Worm (Caenorhabditis elegans) whole organism, L3 larva: Measurements from ENCODE around the gene gcy-6.

Experiments
- ZK546.5 ChIP-seq: sonication (generic microtip); optimal IDR thresholded peaks from 2 replicates; lab custom pipeline; 2017; ENCODE audit warnings: missing biosample characterization, missing genetic modification characterization
- ama-1 ChIP-seq: fragments of 150-350 bp; optimal IDR thresholded peaks from 2 replicates; lab custom pipeline; 2018
- ceh-16 ChIP-seq: sonication (generic microtip); optimal IDR thresholded peaks from 2 replicates; lab custom pipeline; 2017; ENCODE audit warnings: missing biosample characterization, missing genetic modification characterization
- ceh-28 ChIP-seq: fragments of 150-350 bp; optimal IDR thresholded peaks from 2 replicates; lab custom pipeline; 2014; ENCODE audit warnings: missing biosample characterization, missing genetic modification reagents, missing genetic modification characterization
- ceh-9 ChIP-seq: sonication (generic microtip); optimal IDR thresholded peaks from 2 replicates; lab custom pipeline; 2018; ENCODE audit warnings: missing biosample characterization, missing genetic modification characterization
- daf-12 ChIP-seq: fragments of 150-350 bp; optimal IDR thresholded peaks from 2 replicates; lab custom pipeline; 2014; ENCODE audit warnings: missing biosample characterization, missing genetic modification reagents, missing genetic modification characterization
- egl-5 ChIP-seq: fragments of 150-350 bp; optimal IDR thresholded peaks from 2 replicates; lab custom pipeline; 2017; ENCODE audit warnings: missing biosample characterization, missing genetic modification reagents, missing genetic modification characterization, inconsistent platforms
- elt-2 ChIP-seq: sonication (generic microtip); optimal IDR thresholded peaks from 2 replicates; lab custom pipeline; 2016; ENCODE audit warnings: missing genetic modification reagents, mild to moderate bottlenecking, missing genetic modification characterization, missing compliant biosample characterization
- elt-3 ChIP-seq, 3 experiments: fragments of 150-350 bp in 1 of 3; sonication (generic microtip) in 2 of 3; optimal IDR thresholded peaks; 2 replicates in 2 of 3; 4 replicates in 1 of 3; lab custom pipeline; 2014 to 2017; ENCODE audit warnings: missing biosample characterization in 3 of 3, missing genetic modification characterization in 3 of 3
- fkh-2 ChIP-seq: fragments of 150-350 bp; optimal IDR thresholded peaks from 2 replicates; lab custom pipeline; 2014; ENCODE audit warnings: missing biosample characterization, missing genetic modification reagents, missing genetic modification characterization
- hmg-11 ChIP-seq: sonication (generic microtip); optimal IDR thresholded peaks from 2 replicates; lab custom pipeline; 2016; ENCODE audit warnings: missing genetic modification characterization, missing compliant biosample characterization
- jun-1 ChIP-seq: fragments of 150-350 bp; optimal IDR thresholded peaks from 2 replicates; lab custom pipeline; 2014; ENCODE audit warnings: missing biosample characterization, missing genetic modification reagents, missing genetic modification characterization
- lin-15B ChIP-seq: fragments of 150-350 bp; optimal IDR thresholded peaks from 2 replicates; lab custom pipeline; 2014; ENCODE audit warnings: missing biosample characterization, missing genetic modification characterization
- lin-39 ChIP-seq: fragments of 150-350 bp; optimal IDR thresholded peaks from 2 replicates; lab custom pipeline; 2018; ENCODE audit warnings: missing biosample characterization, missing genetic modification reagents, missing genetic modification characterization
- lsy-12 ChIP-seq: sonication (generic microtip); optimal IDR thresholded peaks from 2 replicates; lab custom pipeline; 2016; ENCODE audit warnings: mild to moderate bottlenecking, missing genetic modification characterization, missing compliant biosample characterization
- nfya-1 ChIP-seq: sonication (generic microtip); optimal IDR thresholded peaks from 2 replicates; lab custom pipeline; 2017; ENCODE audit warnings: missing genetic modification characterization, mild to moderate bottlenecking, missing compliant biosample characterization, antibody characterized with exemption, moderate library complexity; ENCODE audit not compliant: insufficient read depth
- nhr-11 ChIP-seq: fragments of 150-350 bp; optimal IDR thresholded peaks from 2 replicates; lab custom pipeline; 2014; ENCODE audit warnings: missing biosample characterization, missing genetic modification characterization
- nhr-23 ChIP-seq: fragments of 150-350 bp; optimal IDR thresholded peaks from 2 replicates; lab custom pipeline; 2014; ENCODE audit warnings: missing biosample characterization, missing genetic modification reagents, missing genetic modification characterization
- nhr-25 ChIP-seq: sonication (generic microtip); optimal IDR thresholded peaks from 2 replicates; lab custom pipeline; 2017; ENCODE audit warnings: missing biosample characterization, missing genetic modification characterization
- nhr-43 ChIP-seq: sonication (generic microtip); optimal IDR thresholded peaks from 2 replicates; lab custom pipeline; 2016; ENCODE audit warnings: mild to moderate bottlenecking, missing genetic modification characterization, missing compliant biosample characterization; ENCODE audit not compliant: poor library complexity, severe bottlenecking
- nhr-67 ChIP-seq: fragments of 150-350 bp; optimal IDR thresholded peaks from 2 replicates; lab custom pipeline; 2014; ENCODE audit warnings: missing biosample characterization, missing genetic modification characterization
- nhr-77 ChIP-seq: fragments of 150-350 bp; optimal IDR thresholded peaks from 2 replicates; lab custom pipeline; 2014; ENCODE audit warnings: missing biosample characterization, missing genetic modification characterization
- pha-4 ChIP-seq: fragments of 150-350 bp; optimal IDR thresholded peaks from 2 replicates; lab custom pipeline; 2014; ENCODE audit warnings: missing biosample characterization, missing genetic modification reagents, missing genetic modification characterization
- pqm-1 ChIP-seq: fragments of 150-350 bp; optimal IDR thresholded peaks from 2 replicates; lab custom pipeline; 2017; ENCODE audit warnings: missing biosample characterization, missing genetic modification characterization, inconsistent platforms
- sea-2 ChIP-seq: fragments of 150-350 bp; sonication (generic microtip); optimal IDR thresholded peaks from 4 replicates; lab custom pipeline; 2014; ENCODE audit warnings: missing biosample characterization, missing genetic modification reagents, missing genetic modification characterization
- snpc-4 ChIP-seq: fragments of 150-350 bp; optimal IDR thresholded peaks from 2 replicates; lab custom pipeline; 2014; ENCODE audit warnings: missing biosample characterization, missing genetic modification characterization
- tbx-2 ChIP-seq: sonication (generic microtip); optimal IDR thresholded peaks from 2 replicates; lab custom pipeline; 2016; ENCODE audit warnings: mild to moderate bottlenecking, missing genetic modification characterization, missing compliant biosample characterization
- unc-39 ChIP-seq: sonication (generic microtip); optimal IDR thresholded peaks from 4 replicates; lab custom pipeline; 2017; ENCODE audit warnings: missing biosample characterization, missing genetic modification characterization
- unc-62 ChIP-seq: fragments of 150-350 bp; sonication (generic microtip); optimal IDR thresholded peaks from 4 replicates; lab custom pipeline; 2014; ENCODE audit warnings: missing biosample characterization, missing genetic modification reagents, missing genetic modification characterization
- ztf-4 ChIP-seq: fragments of 150-350 bp; optimal IDR thresholded peaks from 2 replicates; lab custom pipeline; 2014; ENCODE audit warnings: missing biosample characterization, missing genetic modification characterization

The gcy-6 gene

DNA sequence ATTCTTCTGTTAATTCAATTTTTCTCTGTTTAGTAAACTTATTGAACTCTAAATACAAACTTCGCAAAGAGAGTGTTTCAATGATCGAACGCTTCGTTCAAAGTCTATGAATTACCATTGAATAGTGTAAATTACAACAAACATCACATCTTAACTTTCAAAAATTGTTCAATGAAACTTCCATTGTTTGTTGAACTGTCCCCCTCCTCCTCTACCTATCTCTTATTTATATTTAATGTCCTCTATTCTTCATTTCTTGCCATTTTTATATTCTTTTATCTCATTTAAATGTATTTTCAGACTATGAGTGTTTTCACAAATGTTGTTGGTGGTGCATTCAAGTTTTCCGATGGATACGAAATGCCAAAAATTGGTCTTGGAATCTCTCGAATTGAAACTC is 25.3 kb upstream of the gcy-6 start, which contains the start of gene K07C5.2:
K07C5.2 (plus strand) TSS at position 301 of the 400 bp plus-strand sequence.
- TF ChIP-seq elt-2 (tag; lab: Kevin White, UChicago) = no peak
- peak; percentile 4 for TF ChIP-seq pqm-1 (tag; lab: Kevin White, UChicago)
- no peak for TF ChIP-seq sea-2 (GFP tag; lab: Kevin White, UChicago)
- no peak for TF ChIP-seq unc-39
- TF ChIP-seq unc-62 = no peak

DNA sequence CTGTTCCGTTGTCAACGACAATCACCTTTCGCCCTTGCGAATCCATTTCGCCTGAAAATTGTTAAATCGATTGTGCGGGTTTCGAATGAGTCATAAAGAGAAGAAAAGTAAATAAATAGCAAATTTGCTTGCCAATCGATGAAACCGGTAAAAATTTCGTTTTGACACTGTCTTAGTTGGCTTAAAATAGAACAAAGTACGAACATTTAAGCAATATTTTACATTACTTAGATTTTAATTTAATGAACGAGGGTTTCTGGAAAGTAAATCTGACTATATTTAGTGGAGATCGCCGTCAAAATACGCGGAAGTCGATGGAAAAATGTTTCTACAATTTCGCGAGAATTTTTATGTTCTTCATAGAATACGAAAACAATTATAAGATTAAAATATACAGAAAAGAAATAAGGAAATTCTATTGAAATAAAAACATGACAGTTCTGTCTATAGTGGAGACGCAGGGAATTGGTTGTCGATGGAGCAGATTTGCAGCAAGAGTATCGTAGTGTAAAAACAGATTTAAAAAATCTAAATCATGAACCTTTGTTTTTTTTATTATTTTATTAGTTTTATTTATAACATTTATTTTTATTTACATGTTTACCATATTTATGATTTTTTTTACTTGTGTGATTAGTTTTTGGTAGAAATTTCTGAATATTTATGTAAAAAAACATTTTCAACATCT is 24.6 kb upstream of the gcy-6 start, which contains the start of gene arx-2:
arx-2 (minus strand) TSS at position 51 of the 688 bp plus-strand sequence.
- TF ChIP-seq snpc-4 (tag; lab: Kevin White, UChicago) (peak; percentile 67), nfya-1 (tag; lab: Kevin White, UChicago) (peak; percentile 53), pha-4 (peak; percentile 82), nhr-23 (tag; lab: Kevin White, UChicago) (peak; percentile 65), egl-5 (tag; lab: Kevin White, UChicago) (no peak), tbx-2 (tag; lab: Kevin White, UChicago) (no peak), hmg-11 (tag; lab: Kevin White, UChicago) (peak; percentile 13), lin-15B (tag; lab: Kevin White, UChicago) (peak; percentile 69)

- TF ChIP-seq ZK546.5 (no peak), elt-2 (tag; lab: Kevin White, UChicago) (peak; percentile 35)
Observed at ce11 chrV:10333843-10334242, 20.0 kb upstream of the gcy-6 start.

DNA sequence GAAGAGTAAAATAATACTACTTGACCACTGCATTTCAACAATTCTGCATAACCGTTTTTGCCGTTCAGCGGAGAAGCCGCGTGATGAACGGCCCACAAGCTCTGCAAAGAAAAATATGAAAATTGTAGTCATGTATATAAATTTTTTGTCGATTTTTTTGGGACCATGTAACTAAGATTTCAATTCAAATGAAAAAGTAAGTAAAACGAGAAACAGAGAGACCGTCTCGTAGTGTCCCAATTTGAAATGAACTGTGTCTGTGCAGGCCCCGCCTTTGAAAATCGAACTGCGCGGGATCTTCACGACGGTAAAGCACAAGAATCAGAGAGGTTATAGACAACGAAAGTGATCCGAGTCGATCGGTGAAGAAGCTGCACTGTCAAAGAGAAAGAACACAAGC is 18.2 kb upstream of the gcy-6 start, which contains the start of gene crm-1:
crm-1 (minus strand) TSS at position 101 of the 400 bp plus-strand sequence.
- TF ChIP-seq nhr-77 (tag; lab: Kevin White, UChicago) = no peak
- TF ChIP-seq lin-15B (tag; lab: Kevin White, UChicago) = no peak
- no peak for TF ChIP-seq nhr-23 (tag; lab: Kevin White, UChicago)
- TF ChIP-seq nhr-25 (tag; lab: Kevin White, UChicago) = no peak
- no peak for TF ChIP-seq ztf-4 (tag; lab: Kevin White, UChicago)
- no peak for TF ChIP-seq fkh-2 (tag; lab: Kevin White, UChicago)
- TF ChIP-seq jun-1 (tag; lab: Kevin White, UChicago) = no peak
- TF ChIP-seq ama-1 (lab: Kevin White, UChicago) = no peak
- TF ChIP-seq elt-3 (tag; optimal IDR thresholded peaks at IDR 0.05; lab: Kevin White, UChicago) = no peak
- TF ChIP-seq nhr-11 (tag; lab: Kevin White, UChicago) = no peak
- TF ChIP-seq daf-12 = no peak
- no peak for TF ChIP-seq ceh-9 (tag; lab: Kevin White, UChicago)
- TF ChIP-seq, all 47 proteins: peak for 0

- TF ChIP-seq pha-4 = peak; percentile 74
- no peak for TF ChIP-seq unc-39
Observed at ce11 chrV:10328080-10328479, 14.2 kb upstream of the gcy-6 start.

ce11 chrV:10323537-10323936 is 9.7 kb upstream of the gcy-6 start:
- no peak for TF ChIP-seq unc-62
- no peak for TF ChIP-seq nhr-11 (tag; lab: Kevin White, UChicago)
- no peak for TF ChIP-seq elt-2 (tag; lab: Kevin White, UChicago)
- TF ChIP-seq ztf-4 (tag; lab: Kevin White, UChicago) = no peak
- no peak for TF ChIP-seq lin-15B (tag; lab: Kevin White, UChicago)
- TF ChIP-seq nhr-67 = no peak
- TF ChIP-seq jun-1 (tag; lab: Kevin White, UChicago) = no peak
- TF ChIP-seq pqm-1 (tag; lab: Kevin White, UChicago) = no peak
- TF ChIP-seq ceh-16 = no peak
- TF ChIP-seq, all 47 proteins: peak for 0

- TF ChIP-seq tbx-2 (tag; lab: Kevin White, UChicago) = no peak
- TF ChIP-seq lin-39 (tag; lab: Kevin White, UChicago) = peak; percentile 56
- no peak for TF ChIP-seq snpc-4 (tag; lab: Kevin White, UChicago)
- TF ChIP-seq nhr-23 (tag; lab: Kevin White, UChicago) = peak; percentile 79
- peak; percentile 72 for TF ChIP-seq pha-4
- peak; percentile 78 for TF ChIP-seq nhr-43
- no peak for TF ChIP-seq ceh-28 (tag; lab: Kevin White, UChicago)
- peak; percentile 17 for TF ChIP-seq hmg-11 (tag; lab: Kevin White, UChicago)
- peak; percentile 10 for TF ChIP-seq lsy-12 (tag; lab: Kevin White, UChicago)
- no peak for TF ChIP-seq nhr-25 (tag; lab: Kevin White, UChicago)
- TF ChIP-seq nhr-11 (tag; lab: Kevin White, UChicago) = no peak
- peak; percentile 1 for TF ChIP-seq elt-2 (tag; lab: Kevin White, UChicago)
- peak; percentile 68 for TF ChIP-seq lin-15B (tag; lab: Kevin White, UChicago)
Observed at ce11 chrV:10320101-10320761, 6.4 kb upstream of the gcy-6 start, which contains the start of the genes gna-1 and B0024.13. Gene gna-1 (minus strand): TSS chrV:10320151. Gene B0024.13 (plus strand): TSS chrV:10320711.
